Fruit fly (Drosophila melanogaster): ENCODE measurements around the gene amd.
A peak's percentile ranks its signal among the peaks of the same experiment; 100 is the strongest.

The amd gene

DNA sequence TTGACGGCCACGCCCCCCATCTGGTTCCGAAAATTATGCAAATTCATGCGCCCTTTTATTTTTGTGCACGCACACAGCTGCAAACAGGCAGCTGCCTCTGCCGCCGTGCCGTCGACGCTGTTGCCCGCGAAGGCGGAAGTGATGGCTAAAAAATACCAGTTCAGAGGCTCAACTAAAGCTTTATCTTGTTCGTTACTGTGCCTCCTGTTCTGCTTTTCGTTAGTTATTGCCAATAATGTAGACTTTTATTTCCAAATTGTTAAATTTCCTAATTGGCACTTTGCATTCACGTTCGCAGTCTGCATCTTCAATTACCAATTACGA is 24.4 kb downstream of the amd start:
- TF ChIP-seq OdsH (GFP tag; optimal IDR thresholded peaks at IDR 0.05) (no peak), jim (GFP tag; optimal IDR thresholded peaks at IDR 0.05) (no peak), Hr83 (GFP tag; optimal IDR thresholded peaks at IDR 0.05; ENCODE audit: poor library complexity, severe bottlenecking) (no peak), HLH106 (tag; optimal IDR thresholded peaks at IDR 0.05) (no peak), Hr78 (GFP tag; optimal IDR thresholded peaks at IDR 0.05) (no peak), CrebA (GFP tag; optimal IDR thresholded peaks at IDR 0.05; ENCODE audit: borderline replicate concordance) (no peak), GATAd (GFP tag; optimal IDR thresholded peaks at IDR 0.05) (no peak), rgr (GFP tag; optimal IDR thresholded peaks at IDR 0.05) (no peak), sage (GFP tag; optimal IDR thresholded peaks at IDR 0.05) (no peak), Hnf4 (GFP tag; optimal IDR thresholded peaks at IDR 0.05) (no peak), psq (GFP tag; optimal IDR thresholded peaks at IDR 0.05) (no peak), tai (GFP tag; optimal IDR thresholded peaks at IDR 0.05) (no peak), CG9705 (GFP tag; optimal IDR thresholded peaks at IDR 0.05) (no peak), Dif (GFP tag; optimal IDR thresholded peaks at IDR 0.05; ENCODE audit: partially characterized antibody) (no peak)

DNA sequence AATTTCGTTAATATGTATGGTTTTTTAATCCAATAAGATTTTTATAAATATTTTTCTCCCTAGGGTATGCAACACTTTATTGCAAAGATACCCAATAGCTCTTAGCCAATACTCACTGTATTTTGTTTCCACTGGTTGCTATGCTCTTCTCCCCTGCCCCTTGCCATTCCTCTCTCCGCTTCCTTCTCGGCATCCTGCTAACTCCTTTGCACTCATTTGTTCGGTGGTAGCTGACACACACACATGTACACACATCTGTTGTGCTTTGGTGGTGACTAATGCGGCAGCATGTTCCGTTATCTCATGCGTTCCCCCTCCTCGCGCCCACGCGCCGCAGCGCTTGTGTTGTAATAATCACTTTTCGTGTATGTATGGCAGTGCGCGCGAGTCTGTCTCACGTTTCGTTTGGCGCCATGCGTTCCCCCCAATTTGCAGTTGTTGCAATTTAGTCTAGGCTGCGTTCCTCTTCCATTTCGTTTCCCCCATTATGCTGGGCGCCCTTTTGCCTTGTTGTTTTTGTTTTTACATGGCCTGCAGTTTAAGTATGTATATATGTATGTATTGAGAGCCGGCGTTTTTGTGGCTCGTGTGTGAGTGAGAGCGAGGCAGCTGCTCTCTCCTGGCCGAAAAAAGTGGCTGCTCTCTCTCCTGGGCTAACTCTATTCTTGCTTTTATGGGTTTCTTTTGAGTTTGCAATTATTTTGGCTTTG is 25.0 kb downstream of the amd start, which contains the start of gene Polr1D:
Gene Polr1D (minus strand): TSS at position 420 of the 710 bp plus-strand sequence.
- peak; percentile 63 for TF ChIP-seq br (GFP tag; optimal IDR thresholded peaks at IDR 0.05)
- no peak for TF ChIP-seq CG9705 (GFP tag; optimal IDR thresholded peaks at IDR 0.05)
- no peak for TF ChIP-seq usp (GFP tag; optimal IDR thresholded peaks at IDR 0.05)
- peak; percentile 72 for TF ChIP-seq psq (GFP tag; optimal IDR thresholded peaks at IDR 0.05)
- no peak for TF ChIP-seq brk (GFP tag; optimal IDR thresholded peaks at IDR 0.05)
- TF ChIP-seq woc (GFP tag; optimal IDR thresholded peaks at IDR 0.05), result peak; percentile 70
- no peak for TF ChIP-seq Rel (GFP tag; optimal IDR thresholded peaks at IDR 0.05)
- peak; percentile 49 for TF ChIP-seq Rel (tag; optimal IDR thresholded peaks at IDR 0.05)
- TF ChIP-seq fru (GFP tag; optimal IDR thresholded peaks at IDR 0.05), result peak; percentile 17
- no peak for TF ChIP-seq pan (optimal IDR thresholded peaks at IDR 0.05)
- peak; percentile 12 for TF ChIP-seq h (GFP tag; optimal IDR thresholded peaks at IDR 0.05)
- TF ChIP-seq Jra (GFP tag; optimal IDR thresholded peaks at IDR 0.05), result peak; percentile 88
- peak; percentile 29 for TF ChIP-seq Hnf4 (GFP tag; optimal IDR thresholded peaks at IDR 0.05)
- peak in 1 of 2 experiments; percentile 52 for TF ChIP-seq foxo (GFP tag; optimal IDR thresholded peaks at IDR 0.05)
- TF ChIP-seq Sp1 (GFP tag; optimal IDR thresholded peaks at IDR 0.05), result peak; percentile 27
- TF ChIP-seq Dif (GFP tag; optimal IDR thresholded peaks at IDR 0.05; ENCODE audit: partially characterized antibody), result peak; percentile 45
- no peak for TF ChIP-seq OdsH (GFP tag; optimal IDR thresholded peaks at IDR 0.05)
- no peak for TF ChIP-seq lola (GFP tag; optimal IDR thresholded peaks at IDR 0.05)

DNA sequence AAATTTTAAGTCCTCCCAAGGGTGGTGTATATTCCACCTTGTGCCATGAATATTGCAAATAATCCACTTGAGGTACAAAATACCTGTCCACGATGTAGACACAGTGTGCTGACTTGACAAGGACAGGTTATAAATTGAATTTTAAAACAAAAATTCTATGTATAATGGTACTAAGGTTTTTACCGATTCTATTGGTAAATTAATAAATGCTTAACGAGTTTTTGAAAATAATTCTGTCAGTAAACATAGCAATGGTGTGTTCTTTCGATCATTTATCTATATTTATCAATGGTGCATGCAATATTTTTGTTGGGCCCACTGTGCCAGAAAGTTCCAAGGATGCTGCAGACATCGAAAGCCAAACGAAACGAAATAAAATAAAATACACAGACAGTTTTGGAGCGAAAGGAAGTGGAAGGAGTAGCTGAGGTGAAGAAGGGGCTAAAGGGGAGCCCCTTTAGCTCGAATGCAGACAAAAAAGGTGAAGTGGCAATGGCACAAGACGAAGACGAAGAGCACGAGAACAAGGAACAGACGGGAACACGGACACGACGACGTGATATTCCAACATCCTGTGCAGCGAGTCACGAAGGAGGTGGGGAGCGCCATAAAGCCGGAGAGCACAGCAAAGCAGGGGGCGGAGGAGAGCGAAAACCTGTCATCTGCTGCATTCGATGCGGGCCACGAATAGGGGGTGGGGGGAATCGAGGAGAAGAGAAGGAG is 26.2 kb downstream of the amd start:
- no peak for TF ChIP-seq sv (GFP tag; optimal IDR thresholded peaks at IDR 0.05)
- no peak for TF ChIP-seq CrebA (GFP tag; optimal IDR thresholded peaks at IDR 0.05; ENCODE audit: borderline replicate concordance)
- peak; percentile 60 for TF ChIP-seq CG32264 (GFP tag; optimal IDR thresholded peaks at IDR 0.05)
- peak; percentile 86 for TF ChIP-seq ey (GFP tag; optimal IDR thresholded peaks at IDR 0.05)
- peak in 1 of 2 experiments; percentile 84 for TF ChIP-seq foxo (GFP tag; optimal IDR thresholded peaks at IDR 0.05)
- peak; percentile 93 for TF ChIP-seq br (GFP tag; optimal IDR thresholded peaks at IDR 0.05)
- peak in 1 of 2 experiments; percentile 1 for TF ChIP-seq dl (GFP tag; optimal IDR thresholded peaks at IDR 0.05; ENCODE audit: insufficient read depth in 1 of 2, partially characterized antibody in 2 of 2)
- no peak for TF ChIP-seq GATAd (GFP tag; optimal IDR thresholded peaks at IDR 0.05)
- peak; percentile 88 for TF ChIP-seq rgr (GFP tag; optimal IDR thresholded peaks at IDR 0.05)
- peak; percentile 71 for TF ChIP-seq Sp1 (GFP tag; optimal IDR thresholded peaks at IDR 0.05)
- TF ChIP-seq Rel (GFP tag; optimal IDR thresholded peaks at IDR 0.05), result no peak
- no peak for TF ChIP-seq Rel (tag; optimal IDR thresholded peaks at IDR 0.05)
- no peak for TF ChIP-seq Hr78 (GFP tag; optimal IDR thresholded peaks at IDR 0.05)
- TF ChIP-seq psq (GFP tag; optimal IDR thresholded peaks at IDR 0.05), result no peak
- TF ChIP-seq Dfd (GFP tag; optimal IDR thresholded peaks at IDR 0.05), result no peak
- peak; percentile 52 for TF ChIP-seq sage (GFP tag; optimal IDR thresholded peaks at IDR 0.05)
- TF ChIP-seq Hr83 (GFP tag; optimal IDR thresholded peaks at IDR 0.05; ENCODE audit: poor library complexity, severe bottlenecking), result no peak
- TF ChIP-seq Myc (optimal IDR thresholded peaks at IDR 0.05), result no peak
- TF ChIP-seq Mio (GFP tag; optimal IDR thresholded peaks at IDR 0.05), result no peak
- TF ChIP-seq lola (GFP tag; optimal IDR thresholded peaks at IDR 0.05), result no peak
- peak; percentile 66 for TF ChIP-seq dmrt93B (GFP tag; optimal IDR thresholded peaks at IDR 0.05)
- peak; percentile 53 for TF ChIP-seq Hnf4 (GFP tag; optimal IDR thresholded peaks at IDR 0.05)
- peak; percentile 89 for TF ChIP-seq fru (GFP tag; optimal IDR thresholded peaks at IDR 0.05)
- TF ChIP-seq HLH106 (tag; optimal IDR thresholded peaks at IDR 0.05), result peak; percentile 81
- no peak for TF ChIP-seq jim (GFP tag; optimal IDR thresholded peaks at IDR 0.05)
- TF ChIP-seq h (GFP tag; optimal IDR thresholded peaks at IDR 0.05), result peak; percentile 88
- peak; percentile 26 for TF ChIP-seq Jra (GFP tag; optimal IDR thresholded peaks at IDR 0.05)
- TF ChIP-seq Vsx2 (GFP tag; optimal IDR thresholded peaks at IDR 0.05; ENCODE audit: partially characterized antibody), result no peak
- TF ChIP-seq Abd-B (GFP tag; optimal IDR thresholded peaks at IDR 0.05), result no peak
- TF ChIP-seq usp (GFP tag; optimal IDR thresholded peaks at IDR 0.05), result no peak
- TF ChIP-seq CG9705 (GFP tag; optimal IDR thresholded peaks at IDR 0.05), result peak; percentile 39
- peak; percentile 55 for TF ChIP-seq Dif (GFP tag; optimal IDR thresholded peaks at IDR 0.05; ENCODE audit: partially characterized antibody)
- no peak for TF ChIP-seq dsf (GFP tag; optimal IDR thresholded peaks at IDR 0.05; ENCODE audit: borderline replicate concordance)
- TF ChIP-seq OdsH (GFP tag; optimal IDR thresholded peaks at IDR 0.05), result peak; percentile 83
- peak; percentile 81 for TF ChIP-seq woc (GFP tag; optimal IDR thresholded peaks at IDR 0.05)
- TF ChIP-seq brk (GFP tag; optimal IDR thresholded peaks at IDR 0.05), result peak; percentile 64
- no peak for TF ChIP-seq pan (optimal IDR thresholded peaks at IDR 0.05)
- TF ChIP-seq N (GFP tag; optimal IDR thresholded peaks at IDR 0.05), result no peak
- no peak for TF ChIP-seq tai (GFP tag; optimal IDR thresholded peaks at IDR 0.05)
